In genomic region chr2L:7150775-7151174, dm6 we compare ENCODE assay signal across 1 fruit fly cellular context.
TF ChIP-seq lines count a peak whose summit lies in the region.

No protein-coding gene starts in this region.

TF ChIP-seq in whole organism, embryonic, 481 proteins besides CTCF, POLR2A, EP300 and RAD21 (continued from another document and continues in another):
- TF ChIP-seq gt (GFP tag; IDR thresholded peaks at IDR 0.05; lab: Robert Waterston, UW): no peak
- peak; percentile 67 for TF ChIP-seq CG18262 (tag; optimal IDR thresholded peaks at IDR 0.05; lab: Kevin White, UChicago)
- TF ChIP-seq jing (GFP tag; optimal IDR thresholded peaks at IDR 0.05; lab: Kevin White, UChicago): no peak
- TF ChIP-seq sens (GFP tag; lab: Kevin White, UChicago): peak; percentile 62
- no peak for TF ChIP-seq CG11723 (GFP tag; optimal IDR thresholded peaks at IDR 0.05; lab: Kevin White, UChicago)
- peak; percentile 27 for TF ChIP-seq trem (tag; optimal IDR thresholded peaks at IDR 0.05; lab: Kevin White, UChicago)
- TF ChIP-seq gem (tag; optimal IDR thresholded peaks at IDR 0.05; lab: Kevin White, UChicago): peak; percentile 82
- no peak for TF ChIP-seq CG9609 (GFP tag; optimal IDR thresholded peaks at IDR 0.05; lab: Kevin White, UChicago)
- TF ChIP-seq oc (tag; optimal IDR thresholded peaks at IDR 0.05; lab: Kevin White, UChicago): peak; percentile 80
- TF ChIP-seq Rfx (GFP tag; IDR thresholded peaks at IDR 0.05; lab: Robert Waterston, UW): peak; percentile 29; the same call in 1 of the 2 replicates
- TF ChIP-seq CG17829 (tag; optimal IDR thresholded peaks at IDR 0.05; lab: Kevin White, UChicago): peak; percentile 48
- TF ChIP-seq CG9817 (tag; optimal IDR thresholded peaks at IDR 0.05; lab: Kevin White, UChicago): peak; percentile 34
- TF ChIP-seq CG1602 (GFP tag; optimal IDR thresholded peaks at IDR 0.05; lab: Kevin White, UChicago): peak; percentile 17
- TF ChIP-seq CG11695 (GFP tag; IDR thresholded peaks at IDR 0.05; lab: Robert Waterston, UW): peak; percentile 73
- TF ChIP-seq sqz (GFP tag; optimal IDR thresholded peaks at IDR 0.05; lab: Kevin White, UChicago): peak; percentile 6
- TF ChIP-seq CG6791 (GFP tag; IDR thresholded peaks at IDR 0.05; lab: Robert Waterston, UW; ENCODE audit: partially characterized antibody): no peak
- TF ChIP-seq slbo (GFP tag; IDR thresholded peaks at IDR 0.05; lab: Robert Waterston, UW): 0 out of 2 replicates have a peak, but pooled peaks have one; percentile 15
- TF ChIP-seq Bteb2 (GFP tag; optimal IDR thresholded peaks at IDR 0.05; lab: Kevin White, UChicago): no peak
- TF ChIP-seq psq (GFP tag; optimal IDR thresholded peaks at IDR 0.05; lab: Kevin White, UChicago): no peak
- TF ChIP-seq CrebB (tag; optimal IDR thresholded peaks at IDR 0.05; lab: Kevin White, UChicago): no peak
- TF ChIP-seq sob (GFP tag; IDR thresholded peaks at IDR 0.05; lab: Robert Waterston, UW): peak; percentile 59
- TF ChIP-seq fd96Cb (tag; optimal IDR thresholded peaks at IDR 0.05; lab: Kevin White, UChicago): peak; percentile 32
- no peak for TF ChIP-seq Side (GFP tag; optimal IDR thresholded peaks at IDR 0.05; lab: Kevin White, UChicago)
- no peak for TF ChIP-seq CG9932 (GFP tag; IDR thresholded peaks at IDR 0.05; lab: Robert Waterston, UW)
- peak; percentile 62 for TF ChIP-seq CG2678 (tag; optimal IDR thresholded peaks at IDR 0.05; lab: Kevin White, UChicago)
- TF ChIP-seq CG4328 (GFP tag; optimal IDR thresholded peaks at IDR 0.05; lab: Kevin White, UChicago): no peak
- no peak for TF ChIP-seq toy (GFP tag; IDR thresholded peaks at IDR 0.05; lab: Robert Waterston, UW)
- peak; percentile 43; the same call in 1 of the 2 replicates for TF ChIP-seq lmd (GFP tag; IDR thresholded peaks at IDR 0.05; lab: Robert Waterston, UW)
- peak; percentile 8; the same call in 1 of the 2 replicates for TF ChIP-seq ro (GFP tag; IDR thresholded peaks at IDR 0.05; lab: Robert Waterston, UW)
- peak; percentile 60 for TF ChIP-seq Sox100B (GFP tag; optimal IDR thresholded peaks at IDR 0.05; lab: Kevin White, UChicago)
- TF ChIP-seq CG32772 (GFP tag; IDR thresholded peaks at IDR 0.05; lab: Robert Waterston, UW): peak; percentile 47; the same call in 1 of the 2 replicates
- peak; percentile 53; the same call in 2 of the 3 replicates for TF ChIP-seq dysf (GFP tag; IDR thresholded peaks at IDR 0.05; lab: Robert Waterston, UW)
- TF ChIP-seq Optix (GFP tag; IDR thresholded peaks at IDR 0.05; lab: Robert Waterston, UW): no peak
- TF ChIP-seq mld (GFP tag; IDR thresholded peaks at IDR 0.05; lab: Robert Waterston, UW; ENCODE audit: partially characterized antibody): no peak
- TF ChIP-seq CG1024 (GFP tag; IDR thresholded peaks at IDR 0.05; lab: Robert Waterston, UW): peak; percentile 33; the same call in 1 of the 2 replicates
- TF ChIP-seq dpn (GFP tag; optimal IDR thresholded peaks at IDR 0.05; lab: Kevin White, UChicago): peak in 1 of 2 experiments; percentile 1
- TF ChIP-seq sens-2 (GFP tag; IDR thresholded peaks at IDR 0.05; lab: Robert Waterston, UW): no peak
- TF ChIP-seq sc (optimal IDR thresholded peaks at IDR 0.05; lab: Kevin White, UChicago): no peak
- TF ChIP-seq sc (GFP tag; optimal IDR thresholded peaks at IDR 0.05; lab: Kevin White, UChicago): peak; percentile 9
- peak; percentile 67 for TF ChIP-seq Ssrp (tag; optimal IDR thresholded peaks at IDR 0.05; lab: Kevin White, UChicago)
- no peak for TF ChIP-seq zen2 (GFP tag; IDR thresholded peaks at IDR 0.05; lab: Robert Waterston, UW; ENCODE audit: partially characterized antibody)
- no peak for TF ChIP-seq NC2β (GFP tag; optimal IDR thresholded peaks at IDR 0.05; lab: Kevin White, UChicago)
- peak; percentile 83 for TF ChIP-seq CG11696 (GFP tag; IDR thresholded peaks at IDR 0.05; lab: Robert Waterston, UW)
- TF ChIP-seq CG14710 (tag; optimal IDR thresholded peaks at IDR 0.05; lab: Kevin White, UChicago): peak; percentile 27
- TF ChIP-seq gsb-n (tag; optimal IDR thresholded peaks at IDR 0.05; lab: Kevin White, UChicago): peak; percentile 77
- TF ChIP-seq Neu2 (GFP tag; optimal IDR thresholded peaks at IDR 0.05; lab: Kevin White, UChicago; ENCODE audit: borderline replicate concordance): no peak
- TF ChIP-seq Dad (GFP tag; optimal IDR thresholded peaks at IDR 0.05; lab: Kevin White, UChicago): no peak
- no peak for TF ChIP-seq CG4617 (GFP tag; optimal IDR thresholded peaks at IDR 0.05; lab: Kevin White, UChicago; ENCODE audit: borderline replicate concordance)
- peak; percentile 59; the same call in 2 of the 3 replicates for TF ChIP-seq zfh1 (GFP tag; IDR thresholded peaks at IDR 0.05; lab: Robert Waterston, UW)
- TF ChIP-seq CG15601 (tag; optimal IDR thresholded peaks at IDR 0.05; lab: Kevin White, UChicago): peak; percentile 69
- TF ChIP-seq CG4424 (GFP tag; optimal IDR thresholded peaks at IDR 0.05; lab: Kevin White, UChicago): no peak
- TF ChIP-seq E2f1 (GFP tag; IDR thresholded peaks at IDR 0.05; lab: Robert Waterston, UW): no peak
- TF ChIP-seq CG14050 (GFP tag; IDR thresholded peaks at IDR 0.05; lab: Robert Waterston, UW): no peak
- TF ChIP-seq sd (tag; optimal IDR thresholded peaks at IDR 0.05; lab: Kevin White, UChicago): peak; percentile 48
- peak; percentile 48 for TF ChIP-seq CG9727 (GFP tag; optimal IDR thresholded peaks at IDR 0.05; lab: Kevin White, UChicago)
- TF ChIP-seq grn (GFP tag; optimal IDR thresholded peaks at IDR 0.05; lab: Kevin White, UChicago): peak; percentile 14
- TF ChIP-seq CG14860 (GFP tag; IDR thresholded peaks at IDR 0.05; lab: Robert Waterston, UW; ENCODE audit: partially characterized antibody): no peak
- peak; percentile 49; the same call in 1 of the 2 replicates for TF ChIP-seq wor (GFP tag; IDR thresholded peaks at IDR 0.05; lab: Robert Waterston, UW)
- TF ChIP-seq ssp (GFP tag; IDR thresholded peaks at IDR 0.05; lab: Robert Waterston, UW): 0 out of 2 replicates have a peak, but pooled peaks have one; percentile 23
- no peak for TF ChIP-seq MBD-R2 (GFP tag; IDR thresholded peaks at IDR 0.05; lab: Robert Waterston, UW)
- no peak for TF ChIP-seq exex (tag; optimal IDR thresholded peaks at IDR 0.05; lab: Kevin White, UChicago)
- no peak for TF ChIP-seq repo (GFP tag; optimal IDR thresholded peaks at IDR 0.05; lab: Kevin White, UChicago)
- TF ChIP-seq GATAe (GFP tag; conservative IDR thresholded peaks at IDR 0.05; lab: Robert Waterston, UW): no peak
- no peak for TF ChIP-seq Opbp (GFP tag; IDR thresholded peaks at IDR 0.05; lab: Robert Waterston, UW; ENCODE audit: partially characterized antibody)
- no peak for TF ChIP-seq CG3281 (GFP tag; optimal IDR thresholded peaks at IDR 0.05; lab: Kevin White, UChicago)
- TF ChIP-seq CG4707 (GFP tag; optimal IDR thresholded peaks at IDR 0.05; lab: Kevin White, UChicago): no peak
- TF ChIP-seq CG17568 (GFP tag; optimal IDR thresholded peaks at IDR 0.05; lab: Kevin White, UChicago): peak; percentile 4
- peak; percentile 69 for TF ChIP-seq CG12391 (tag; optimal IDR thresholded peaks at IDR 0.05; lab: Kevin White, UChicago)
- TF ChIP-seq vnd (GFP tag; IDR thresholded peaks at IDR 0.05; lab: Robert Waterston, UW; ENCODE audit: partially characterized antibody): no peak
- TF ChIP-seq Oli (tag; optimal IDR thresholded peaks at IDR 0.05; lab: Kevin White, UChicago): peak; percentile 66
- TF ChIP-seq CG17385 (GFP tag; optimal IDR thresholded peaks at IDR 0.05; lab: Kevin White, UChicago): peak; percentile 48
- no peak for TF ChIP-seq eve (GFP tag; optimal IDR thresholded peaks at IDR 0.05; lab: Kevin White, UChicago)
- TF ChIP-seq Xbp1 (GFP tag; optimal IDR thresholded peaks at IDR 0.05; lab: Kevin White, UChicago): peak; percentile 6
- peak; percentile 10 for TF ChIP-seq Fer3 (tag; optimal IDR thresholded peaks at IDR 0.05; lab: Kevin White, UChicago)
- TF ChIP-seq bcd (GFP tag; optimal IDR thresholded peaks at IDR 0.05; lab: Kevin White, UChicago): peak; percentile 6
- TF ChIP-seq CG13123 (GFP tag; optimal IDR thresholded peaks at IDR 0.05; lab: Kevin White, UChicago): peak; percentile 28
- TF ChIP-seq CG43689 (GFP tag; IDR thresholded peaks at IDR 0.05; lab: Robert Waterston, UW): peak; percentile 34; the same call in 1 of the 2 replicates
- TF ChIP-seq Dek (tag; optimal IDR thresholded peaks at IDR 0.05; lab: Kevin White, UChicago): peak; percentile 21
- peak; percentile 55; the same call in 1 of the 2 replicates for TF ChIP-seq Ada2b (GFP tag; IDR thresholded peaks at IDR 0.05; lab: Robert Waterston, UW)
- peak; percentile 28 for TF ChIP-seq CG10147 (GFP tag; optimal IDR thresholded peaks at IDR 0.05; lab: Kevin White, UChicago)
- peak; percentile 80 for TF ChIP-seq CG11504 (tag; optimal IDR thresholded peaks at IDR 0.05; lab: Kevin White, UChicago)
- no peak for TF ChIP-seq hkb (optimal IDR thresholded peaks at IDR 0.05; lab: Kevin White, UChicago)
- TF ChIP-seq hkb (GFP tag; IDR thresholded peaks at IDR 0.05; lab: Robert Waterston, UW): peak; percentile 61; the same call in 1 of the 2 replicates
- TF ChIP-seq CG2712 (tag; optimal IDR thresholded peaks at IDR 0.05; lab: Kevin White, UChicago): peak; percentile 65
- TF ChIP-seq Ets97D (GFP tag; optimal IDR thresholded peaks at IDR 0.05; lab: Kevin White, UChicago): no peak
- 0 out of 2 replicates have a peak, but pooled peaks have one; percentile 42 for TF ChIP-seq CG32767 (GFP tag; IDR thresholded peaks at IDR 0.05; lab: Robert Waterston, UW)
- peak; percentile 50 for TF ChIP-seq salm (tag; optimal IDR thresholded peaks at IDR 0.05; lab: Kevin White, UChicago)
- no peak for TF ChIP-seq CG17612 (GFP tag; IDR thresholded peaks at IDR 0.05; lab: Robert Waterston, UW)
- TF ChIP-seq sim (GFP tag; IDR thresholded peaks at IDR 0.05; lab: Robert Waterston, UW): 0 out of 2 replicates have a peak, but pooled peaks have one; percentile 11
- no peak for TF ChIP-seq CG4404 (GFP tag; IDR thresholded peaks at IDR 0.05; lab: Robert Waterston, UW)
- TF ChIP-seq lola (GFP tag; optimal IDR thresholded peaks at IDR 0.05; lab: Kevin White, UChicago): peak in 1 of 3 experiments; percentile 17
- TF ChIP-seq CG17359 (tag; optimal IDR thresholded peaks at IDR 0.05; lab: Kevin White, UChicago): peak; percentile 28
- TF ChIP-seq D (optimal IDR thresholded peaks at IDR 0.05; lab: Kevin White, UChicago): no peak
- peak; percentile 44 for TF ChIP-seq D (GFP tag; optimal IDR thresholded peaks at IDR 0.05; lab: Kevin White, UChicago)
- TF ChIP-seq bigmax (GFP tag; optimal IDR thresholded peaks at IDR 0.05; lab: Kevin White, UChicago): no peak
- peak; percentile 68 for TF ChIP-seq PHDP (tag; optimal IDR thresholded peaks at IDR 0.05; lab: Kevin White, UChicago)
- TF ChIP-seq CG15269 (tag; optimal IDR thresholded peaks at IDR 0.05; lab: Kevin White, UChicago): peak; percentile 75
- TF ChIP-seq tap (tag; optimal IDR thresholded peaks at IDR 0.05; lab: Kevin White, UChicago): peak; percentile 37
- peak; percentile 36 for TF ChIP-seq Nf-YB (GFP tag; optimal IDR thresholded peaks at IDR 0.05; lab: Kevin White, UChicago)
- peak; percentile 7 for TF ChIP-seq Asciz (GFP tag; optimal IDR thresholded peaks at IDR 0.05; lab: Kevin White, UChicago)
- TF ChIP-seq CG2129 (GFP tag; IDR thresholded peaks at IDR 0.05; lab: Robert Waterston, UW; ENCODE audit: partially characterized antibody): no peak
- no peak for TF ChIP-seq pho (GFP tag; optimal IDR thresholded peaks at IDR 0.05; lab: Kevin White, UChicago)
- TF ChIP-seq ranshi (GFP tag; IDR thresholded peaks at IDR 0.05; lab: Robert Waterston, UW): peak; percentile 39; the same call in 1 of the 2 replicates
- TF ChIP-seq Stat92E (GFP tag; optimal IDR thresholded peaks at IDR 0.05; lab: Kevin White, UChicago): peak in 1 of 3 experiments; percentile 74
- peak; percentile 43 for TF ChIP-seq CG12659 (GFP tag; optimal IDR thresholded peaks at IDR 0.05; lab: Kevin White, UChicago)
- peak; percentile 54; the same call in 1 of the 2 replicates for TF ChIP-seq CG31441 (GFP tag; IDR thresholded peaks at IDR 0.05; lab: Robert Waterston, UW)
- TF ChIP-seq Sin3A (optimal IDR thresholded peaks at IDR 0.05; lab: Kevin White, UChicago): no peak
- no peak for TF ChIP-seq nom (GFP tag; optimal IDR thresholded peaks at IDR 0.05; lab: Kevin White, UChicago)
- TF ChIP-seq CG10431 (GFP tag; optimal IDR thresholded peaks at IDR 0.05; lab: Kevin White, UChicago): peak; percentile 8
- peak; percentile 49; the same call in 2 of the 3 replicates for TF ChIP-seq CG17361 (GFP tag; IDR thresholded peaks at IDR 0.05; lab: Robert Waterston, UW)
- TF ChIP-seq D19A (tag; optimal IDR thresholded peaks at IDR 0.05; lab: Kevin White, UChicago): peak; percentile 71
- peak; percentile 67; the same call in 1 of the 2 replicates for TF ChIP-seq ap (GFP tag; IDR thresholded peaks at IDR 0.05; lab: Robert Waterston, UW)
- no peak for TF ChIP-seq luna (GFP tag; optimal IDR thresholded peaks at IDR 0.05; lab: Kevin White, UChicago)
- TF ChIP-seq CG11247 (GFP tag; IDR thresholded peaks at IDR 0.05; lab: Robert Waterston, UW): peak; percentile 25; the same call in 1 of the 2 replicates
- peak; percentile 80 for TF ChIP-seq row (GFP tag; IDR thresholded peaks at IDR 0.05; lab: Robert Waterston, UW)
- TF ChIP-seq gce (GFP tag; IDR thresholded peaks at IDR 0.05; lab: Robert Waterston, UW): 0 out of 3 replicates have a peak, but pooled peaks have one; percentile 37
- TF ChIP-seq MTF-1 (GFP tag; optimal IDR thresholded peaks at IDR 0.05; lab: Kevin White, UChicago; ENCODE audit: borderline replicate concordance): no peak
- no peak for TF ChIP-seq hth (optimal IDR thresholded peaks at IDR 0.05; lab: Kevin White, UChicago)
- 0 out of 3 replicates have a peak, but pooled peaks have one; percentile 24 for TF ChIP-seq CG34422 (GFP tag; IDR thresholded peaks at IDR 0.05; lab: Robert Waterston, UW)
- TF ChIP-seq Kr (GFP tag; optimal IDR thresholded peaks at IDR 0.05; lab: Kevin White, UChicago): no peak
- peak; percentile 49; the same call in 1 of the 2 replicates for TF ChIP-seq ara (GFP tag; IDR thresholded peaks at IDR 0.05; lab: Robert Waterston, UW)
- peak; percentile 36 for TF ChIP-seq NfI (GFP tag; optimal IDR thresholded peaks at IDR 0.05; lab: Kevin White, UChicago)
- TF ChIP-seq CG11456 (GFP tag; IDR thresholded peaks at IDR 0.05; lab: Robert Waterston, UW): no peak
- no peak for TF ChIP-seq p53 (GFP tag; optimal IDR thresholded peaks at IDR 0.05; lab: Kevin White, UChicago)
- peak; percentile 53 for TF ChIP-seq ATbp (GFP tag; optimal IDR thresholded peaks at IDR 0.05; lab: Kevin White, UChicago)
- peak; percentile 79 for TF ChIP-seq CG8388 (GFP tag; optimal IDR thresholded peaks at IDR 0.05; lab: Kevin White, UChicago)
- TF ChIP-seq sisA (GFP tag; IDR thresholded peaks at IDR 0.05; lab: Robert Waterston, UW): peak; percentile 34
- TF ChIP-seq Abd-B (GFP tag; optimal IDR thresholded peaks at IDR 0.05; lab: Kevin White, UChicago): peak; percentile 20
